Fruit fly (Drosophila melanogaster): Measurements from ENCODE around the gene CG9795.

DNA sequence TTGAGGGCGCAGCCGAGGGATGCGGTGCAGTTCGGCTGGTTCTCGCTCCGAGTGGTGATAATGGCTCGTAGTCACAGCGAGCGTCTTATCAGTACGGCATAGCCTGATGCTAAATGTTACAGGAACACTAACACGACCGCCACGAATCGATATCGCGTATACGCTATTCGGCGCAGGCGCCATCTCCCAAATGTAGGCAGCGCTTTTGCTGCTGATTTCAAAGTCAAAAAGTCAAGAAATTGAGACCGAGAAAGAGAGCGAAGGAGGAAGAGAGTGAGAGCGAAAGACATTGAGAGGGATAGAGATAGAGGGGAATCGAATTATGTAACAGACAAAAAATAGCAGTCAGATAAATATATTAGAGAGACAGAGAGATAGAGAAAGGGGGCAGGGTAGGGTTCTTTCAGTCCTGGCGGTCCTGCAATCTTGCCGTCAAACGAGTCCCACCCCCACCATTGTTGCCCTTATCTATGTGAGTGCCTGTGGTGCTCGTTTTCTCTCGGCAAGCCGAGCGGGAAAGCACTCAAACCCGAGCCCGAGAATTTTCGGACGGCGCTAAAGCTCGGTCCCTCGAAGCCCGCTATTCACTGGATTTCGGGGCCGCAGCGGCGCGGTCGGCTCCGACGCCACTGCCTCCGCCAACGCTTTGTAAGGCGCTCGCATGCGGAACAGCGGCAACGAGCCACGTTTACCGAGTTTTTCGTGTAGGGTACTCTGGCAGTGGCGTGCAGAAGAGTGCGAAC lies 38.2 kb upstream of the CG9795 start:
- TF ChIP-seq CG9705 (GFP tag; optimal IDR thresholded peaks at IDR 0.05), result no peak
- no peak for TF ChIP-seq br (GFP tag; optimal IDR thresholded peaks at IDR 0.05)

Measured in whole organism, wandering third instar larva.